Fruit fly (Drosophila melanogaster) whole organism, embryonic: ENCODE measurements around the gene Drice.

ENCODE experiments used
- Bdp1 ChIP-seq: fragments of 200-800 bp; sonication (Bioruptor generic); optimal IDR thresholded peaks from 3 replicates; lab custom pipeline; 2016; ENCODE audit warnings: missing biosample characterization, missing genetic modification characterization
- BtbVII ChIP-seq: fragments of 200-800 bp; sonication (Bioruptor generic); optimal IDR thresholded peaks from 3 replicates; lab custom pipeline; 2017; ENCODE audit warnings: missing biosample characterization, mild to moderate bottlenecking, missing genetic modification characterization
- CG1024 ChIP-seq: fragments of 200-800 bp; sonication (Bioruptor generic); IDR thresholded peaks from 2 replicates; pipeline ENCODE4 v1.3.6; 2022; ENCODE audit warnings: missing biosample characterization, missing genetic modification characterization
- CG10959 ChIP-seq: fragments of 200-800 bp; sonication (Bioruptor generic); IDR thresholded peaks from 2 replicates; pipeline ENCODE4 v1.3.6; 2022; ENCODE audit warnings: missing biosample characterization, missing genetic modification characterization
- CG10979 ChIP-seq: fragments of 200-800 bp; sonication (Bioruptor generic); optimal IDR thresholded peaks from 2 replicates; lab custom pipeline; 2018; ENCODE audit warnings: missing biosample characterization, mild to moderate bottlenecking, missing genetic modification characterization, moderate library complexity
- CG12391 ChIP-seq: fragments of 200-800 bp; sonication (Bioruptor generic); optimal IDR thresholded peaks from 3 replicates; lab custom pipeline; 2018; ENCODE audit warnings: missing biosample characterization, mild to moderate bottlenecking, missing genetic modification characterization, moderate library complexity
- CG13775 ChIP-seq: fragments of 200-800 bp; sonication (Bioruptor generic); optimal IDR thresholded peaks from 3 replicates; lab custom pipeline; 2017; ENCODE audit warnings: missing biosample characterization, mild to moderate bottlenecking, missing genetic modification characterization
- CG14965 ChIP-seq: fragments of 200-800 bp; sonication (Bioruptor generic); optimal IDR thresholded peaks from 2 replicates; lab custom pipeline; 2016; ENCODE audit warnings: missing biosample characterization, missing genetic modification characterization, borderline replicate concordance
- CG15514 ChIP-seq: fragments of 200-800 bp; sonication (Bioruptor generic); optimal IDR thresholded peaks from 3 replicates; lab custom pipeline; 2017; ENCODE audit warnings: missing biosample characterization, missing genetic modification characterization, mild to moderate bottlenecking, moderate library complexity, missing genetic modification reagents
- CG1647 ChIP-seq: fragments of 200-800 bp; sonication (Bioruptor generic); optimal IDR thresholded peaks from 3 replicates; lab custom pipeline; 2016; ENCODE audit warnings: missing biosample characterization, missing genetic modification characterization
- CG16815 ChIP-seq: fragments of 200-800 bp; sonication (Bioruptor generic); optimal IDR thresholded peaks from 3 replicates; lab custom pipeline; 2017; ENCODE audit warnings: missing biosample characterization, mild to moderate bottlenecking, missing genetic modification characterization
- CG17802 ChIP-seq: fragments of 200-800 bp; sonication (Bioruptor generic); optimal IDR thresholded peaks from 2 replicates; lab custom pipeline; 2018; ENCODE audit warnings: missing biosample characterization, mild to moderate bottlenecking, missing genetic modification characterization, moderate library complexity
- CG17912 ChIP-seq: fragments of 200-800 bp; sonication (Bioruptor generic); optimal IDR thresholded peaks from 2 replicates; lab custom pipeline; 2018; ENCODE audit warnings: missing biosample characterization, mild to moderate bottlenecking, missing genetic modification characterization
- CG18619 ChIP-seq: fragments of 200-800 bp; sonication (Bioruptor generic); optimal IDR thresholded peaks from 3 replicates; lab custom pipeline; 2017; ENCODE audit warnings: missing biosample characterization, mild to moderate bottlenecking, missing genetic modification characterization
- CG2129 ChIP-seq: fragments of 200-800 bp; sonication (Bioruptor generic); IDR thresholded peaks from 2 replicates; pipeline ENCODE4 v1.3.6; 2022; ENCODE audit warnings: missing biosample characterization, missing genetic modification characterization; ENCODE audit not compliant: partially characterized antibody
- CG30020 ChIP-seq: fragments of 200-800 bp; optimal IDR thresholded peaks from 2 replicates; lab custom pipeline; 2019; ENCODE audit warnings: missing biosample characterization, mild to moderate bottlenecking, missing genetic modification characterization, moderate library complexity
- CG34422 ChIP-seq: fragments of 200-800 bp; sonication (Bioruptor generic); IDR thresholded peaks from 3 replicates; pipeline ENCODE4 v1.3.6; 2022; ENCODE audit warnings: missing biosample characterization, missing genetic modification characterization
- CG3726 ChIP-seq: fragments of 200-800 bp; sonication (Bioruptor generic); IDR thresholded peaks from 3 replicates; pipeline ENCODE4, ENCODE4 v1.3.6; 2022; ENCODE audit warnings: missing biosample characterization, missing genetic modification characterization
- CG43689 ChIP-seq: fragments of 200-800 bp; sonication (Bioruptor generic); IDR thresholded peaks from 2 replicates; pipeline ENCODE4 v1.3.6; 2022; ENCODE audit warnings: missing biosample characterization, missing genetic modification characterization
- CG6272 ChIP-seq: fragments of 200-800 bp; sonication (Bioruptor generic); IDR thresholded peaks from 2 replicates; pipeline ENCODE4 v1.3.6; 2022; ENCODE audit warnings: missing biosample characterization, missing genetic modification characterization
- CG9817 ChIP-seq: fragments of 200-800 bp; sonication (Bioruptor generic); optimal IDR thresholded peaks from 2 replicates; lab custom pipeline; 2018; ENCODE audit warnings: missing biosample characterization, mild to moderate bottlenecking, missing genetic modification characterization, moderate library complexity
- CrebB ChIP-seq: fragments of 200-800 bp; sonication (Bioruptor generic); optimal IDR thresholded peaks from 3 replicates; lab custom pipeline; 2018; ENCODE audit warnings: missing biosample characterization, mild to moderate bottlenecking, missing genetic modification characterization
- D ChIP-seq, 2 experiments: fragments of 200-800 bp in 1 of 2; fragments of >200 bp in 1 of 2; sonication (Bioruptor generic) in 1 of 2; optimal IDR thresholded peaks; 2 replicates in 1 of 2; 3 replicates in 1 of 2; lab custom pipeline; 2017; ENCODE audit warnings: mild to moderate bottlenecking in 1 of 2, missing biosample characterization in 1 of 2, missing genetic modification characterization in 1 of 2, missing genetic modification reagents in 1 of 2
- Drgx ChIP-seq: fragments of 200-800 bp; sonication (Bioruptor generic); IDR thresholded peaks from 2 replicates; pipeline ENCODE4 v1.3.6; 2022; ENCODE audit warnings: missing biosample characterization, missing genetic modification characterization
- Eip74EF ChIP-seq, 2 experiments: fragments of 200-800 bp in 1 of 2; fragments of >200 bp in 1 of 2; sonication (Bioruptor generic) in 1 of 2; optimal IDR thresholded peaks; 2 replicates each; lab custom pipeline; 2017 to 2019; ENCODE audit warnings: missing biosample characterization in 2 of 2, missing genetic modification characterization in 2 of 2, mild to moderate bottlenecking in 1 of 2, moderate library complexity in 1 of 2
- HLHmδ ChIP-seq: fragments of 200-800 bp; sonication (Bioruptor generic); optimal IDR thresholded peaks from 2 replicates; lab custom pipeline; 2018; ENCODE audit warnings: missing biosample characterization, mild to moderate bottlenecking, missing genetic modification characterization, moderate library complexity
- MBD-R2 ChIP-seq: fragments of 200-800 bp; sonication (Bioruptor generic); IDR thresholded peaks from 2 replicates; pipeline ENCODE4 v1.3.6; 2022; ENCODE audit warnings: missing biosample characterization, missing genetic modification characterization
- Mad ChIP-seq: fragments of 200-800 bp; sonication (Bioruptor generic); optimal IDR thresholded peaks from 2 replicates; lab custom pipeline; 2016; ENCODE audit warnings: missing biosample characterization, missing genetic modification characterization
- Mes4 ChIP-seq: fragments of 200-800 bp; sonication (Bioruptor generic); optimal IDR thresholded peaks from 2 replicates; lab custom pipeline; 2016; ENCODE audit warnings: missing biosample characterization, missing genetic modification characterization
- Usf ChIP-seq: fragments of 200-800 bp; sonication (Bioruptor generic); optimal IDR thresholded peaks from 2 replicates; lab custom pipeline; 2017; ENCODE audit warnings: missing genotype, missing biosample characterization, missing genetic modification characterization
- al ChIP-seq: fragments of 200-800 bp; sonication (Bioruptor generic); IDR thresholded peaks from 2 replicates; pipeline ENCODE4 v1.3.6; 2022; ENCODE audit warnings: missing biosample characterization, missing genetic modification characterization
- amos ChIP-seq: fragments of 200-800 bp; sonication (Bioruptor generic); IDR thresholded peaks from 2 replicates; pipeline ENCODE4 v1.3.6; 2022; ENCODE audit warnings: missing biosample characterization, missing genetic modification characterization; ENCODE audit not compliant: partially characterized antibody
- ara ChIP-seq: fragments of 200-800 bp; sonication (Bioruptor generic); IDR thresholded peaks from 2 replicates; pipeline ENCODE4 v1.3.6; 2022; ENCODE audit warnings: missing biosample characterization, missing genetic modification characterization
- crc ChIP-seq: fragments of 200-800 bp; sonication (Bioruptor generic); optimal IDR thresholded peaks from 2 replicates; lab custom pipeline; 2016; ENCODE audit warnings: missing biosample characterization, missing genetic modification characterization
- da ChIP-seq: fragments of 200-800 bp; sonication (Bioruptor generic); optimal IDR thresholded peaks from 2 replicates; lab custom pipeline; 2016; ENCODE audit warnings: missing biosample characterization, missing genetic modification characterization
- fu2 ChIP-seq: fragments of 200-800 bp; sonication (Bioruptor generic); optimal IDR thresholded peaks from 2 replicates; lab custom pipeline; 2016; ENCODE audit warnings: missing biosample characterization, missing genetic modification characterization
- grau ChIP-seq: fragments of 200-800 bp; optimal IDR thresholded peaks from 3 replicates; lab custom pipeline; 2019; ENCODE audit warnings: missing biosample characterization, mild to moderate bottlenecking, missing genetic modification characterization, moderate library complexity
- ham ChIP-seq: fragments of 200-800 bp; sonication (Bioruptor generic); IDR thresholded peaks from 2 replicates; pipeline ENCODE4 v1.3.6; 2022; ENCODE audit warnings: missing biosample characterization, missing genetic modification characterization
- lbe ChIP-seq: fragments of 200-800 bp; sonication (Bioruptor generic); optimal IDR thresholded peaks from 2 replicates; lab custom pipeline; 2016; ENCODE audit warnings: missing biosample characterization, mild to moderate bottlenecking, missing genetic modification characterization
- luna ChIP-seq: fragments of 200-800 bp; sonication (Bioruptor generic); optimal IDR thresholded peaks from 2 replicates; lab custom pipeline; 2016; ENCODE audit warnings: missing biosample characterization, missing genetic modification characterization
- maf-S ChIP-seq: fragments of 200-800 bp; sonication (Bioruptor generic); optimal IDR thresholded peaks from 2 replicates; lab custom pipeline; 2016; ENCODE audit warnings: missing biosample characterization, missing genetic modification characterization
- nerfin-2 ChIP-seq: fragments of 200-800 bp; sonication (Bioruptor generic); IDR thresholded peaks from 2 replicates; pipeline ENCODE4 v1.3.6; 2022; ENCODE audit warnings: missing biosample characterization, missing genetic modification characterization; ENCODE audit not compliant: partially characterized antibody
- nmo ChIP-seq: fragments of 200-800 bp; sonication (Bioruptor generic); optimal IDR thresholded peaks from 2 replicates; lab custom pipeline; 2018; ENCODE audit warnings: missing biosample characterization, mild to moderate bottlenecking, missing genetic modification characterization, moderate library complexity
- p53 ChIP-seq: fragments of 200-800 bp; sonication (Bioruptor generic); optimal IDR thresholded peaks from 2 replicates; lab custom pipeline; 2016; ENCODE audit warnings: missing biosample characterization, missing genetic modification characterization
- phol ChIP-seq: fragments of 200-800 bp; sonication (Bioruptor generic); optimal IDR thresholded peaks from 3 replicates; lab custom pipeline; 2018; ENCODE audit warnings: missing biosample characterization, mild to moderate bottlenecking, missing genetic modification characterization, moderate library complexity
- sens ChIP-seq: fragments of 200-800 bp; sonication (Bioruptor generic); peaks from one replicate; lab custom pipeline; 2016; ENCODE audit warnings: missing biosample characterization, missing genetic modification characterization
- tna ChIP-seq: fragments of 200-800 bp; sonication (Bioruptor generic); IDR thresholded peaks from 2 replicates; pipeline ENCODE4 v1.3.6; 2022; ENCODE audit warnings: missing biosample characterization, missing genetic modification characterization; ENCODE audit not compliant: partially characterized antibody
- ttk ChIP-seq: fragments of 200-800 bp; sonication (Bioruptor generic); IDR thresholded peaks from 2 replicates; pipeline ENCODE4 v2.1.2; 2022; ENCODE audit warnings: missing biosample characterization, missing genetic modification characterization
- zen2 ChIP-seq: fragments of 200-800 bp; sonication (Bioruptor generic); IDR thresholded peaks from 3 replicates; pipeline ENCODE4 v1.3.6; 2022; ENCODE audit warnings: missing biosample characterization, missing genetic modification characterization; ENCODE audit not compliant: partially characterized antibody

Drice gene

DNA sequence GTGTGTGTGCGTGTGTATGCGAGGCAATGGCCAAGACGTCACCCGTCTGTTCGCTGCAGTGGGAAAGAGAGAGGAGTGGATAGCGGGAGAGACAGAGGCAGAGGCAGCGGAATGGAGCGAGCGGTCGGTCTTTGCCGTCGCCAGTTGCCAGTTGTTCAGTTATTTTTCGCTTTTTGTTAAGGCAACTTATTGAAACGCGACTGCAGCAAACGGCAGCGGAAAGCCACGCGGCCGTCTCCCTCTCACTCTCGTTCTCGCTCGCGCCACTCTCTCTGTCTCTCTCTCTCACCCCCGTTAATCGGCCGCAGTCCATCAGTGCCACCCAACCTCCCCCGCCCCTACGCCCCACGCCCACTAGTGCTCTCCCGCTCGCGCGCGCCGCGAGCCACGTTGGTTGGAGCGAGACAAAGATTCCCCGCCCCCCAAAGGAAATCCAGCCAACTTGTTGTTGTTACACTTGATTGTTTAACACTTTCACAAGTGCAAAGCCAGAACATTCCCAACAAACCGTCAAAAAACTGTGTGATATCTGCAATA lies 26.6 kb upstream of the Drice start (continued):
- TF ChIP-seq CG16815 (no peak), CG17802 (no peak), ham (GFP tag; lab: Robert Waterston, UW) (peak; percentile 41; the same call in 1 of the 2 replicates), CG43689 (GFP tag; lab: Robert Waterston, UW) (no peak), lbe (no peak), phol (tag; lab: Kevin White, UChicago) (no peak), CG2129 (GFP tag; lab: Robert Waterston, UW) (no peak), p53 (GFP tag; lab: Kevin White, UChicago) (no peak), CG10959 (GFP tag; lab: Robert Waterston, UW) (0 out of 2 replicates have a peak, but pooled peaks have one; percentile 16), D (optimal IDR thresholded peaks at IDR 0.05; lab: Kevin White, UChicago) (no peak), D (GFP tag; optimal IDR thresholded peaks at IDR 0.05; lab: Kevin White, UChicago) (peak; percentile 8), ttk (no peak), MBD-R2 (no peak; the same call in 1 of the 2 replicates), tna (GFP tag; lab: Robert Waterston, UW) (peak; percentile 45; the same call in 1 of the 2 replicates), CG6272 (GFP tag; lab: Robert Waterston, UW) (no peak), fu2 (GFP tag; lab: Kevin White, UChicago) (no peak), CrebB (tag; lab: Kevin White, UChicago) (peak; percentile 40), CG9817 (tag; lab: Kevin White, UChicago) (no peak), CG30020 (tag; lab: Kevin White, UChicago) (no peak), al (GFP tag; lab: Robert Waterston, UW) (0 out of 2 replicates have a peak, but pooled peaks have one; percentile 19), CG3726 (GFP tag; lab: Robert Waterston, UW) (no peak), Eip74EF (GFP tag; optimal IDR thresholded peaks at IDR 0.05; lab: Kevin White, UChicago) (no peak), Usf (GFP tag; lab: Kevin White, UChicago) (no peak), zen2 (GFP tag; lab: Robert Waterston, UW) (peak; percentile 60; the same call in 2 of the 3 replicates), CG13775 (no peak), CG14965 (GFP tag; lab: Kevin White, UChicago) (no peak), sens (GFP tag; lab: Kevin White, UChicago) (no peak), BtbVII (GFP tag; lab: Kevin White, UChicago) (peak; percentile 62), maf-S (no peak), crc (GFP tag; lab: Kevin White, UChicago) (no peak), nmo (no peak), CG17912 (GFP tag; lab: Kevin White, UChicago) (peak; percentile 36), Drgx (GFP tag; lab: Robert Waterston, UW) (peak; percentile 52), amos (peak; percentile 29; the same call in 1 of the 2 replicates), CG10979 (tag; lab: Kevin White, UChicago) (no peak), grau (tag; lab: Kevin White, UChicago) (no peak), luna (no peak), Mes4 (GFP tag; lab: Kevin White, UChicago) (no peak), HLHmδ (GFP tag; lab: Kevin White, UChicago) (no peak), CG34422 (GFP tag; lab: Robert Waterston, UW) (peak; percentile 83), Bdp1 (no peak), CG1647 (GFP tag; lab: Kevin White, UChicago) (no peak), ara (GFP tag; lab: Robert Waterston, UW) (0 out of 2 replicates have a peak, but pooled peaks have one; percentile 25), CG15514 (GFP tag; lab: Kevin White, UChicago) (no peak), Mad (no peak), CG18619 (no peak), CG12391 (tag; lab: Kevin White, UChicago) (no peak), nerfin-2 (GFP tag; lab: Robert Waterston, UW) (peak; percentile 41; the same call in 1 of the 2 replicates), da (GFP tag; lab: Kevin White, UChicago) (no peak), CG1024 (GFP tag; lab: Robert Waterston, UW) (no peak)
